Fruit fly (Drosophila melanogaster): ENCODE measurements around the gene CG15021.

- no peak for TF ChIP-seq dmrt93B (GFP tag; optimal IDR thresholded peaks at IDR 0.05)
- TF ChIP-seq foxo (GFP tag; optimal IDR thresholded peaks at IDR 0.05): peak in 1 of 2 experiments; percentile 14
- no peak for TF ChIP-seq jim (GFP tag; optimal IDR thresholded peaks at IDR 0.05)
- no peak for TF ChIP-seq Dif (GFP tag; optimal IDR thresholded peaks at IDR 0.05; ENCODE audit: partially characterized antibody)
- no peak for TF ChIP-seq tai (GFP tag; optimal IDR thresholded peaks at IDR 0.05)
- TF ChIP-seq Hr78 (GFP tag; optimal IDR thresholded peaks at IDR 0.05): no peak
- no peak for TF ChIP-seq OdsH (GFP tag; optimal IDR thresholded peaks at IDR 0.05)
- TF ChIP-seq fru (GFP tag; optimal IDR thresholded peaks at IDR 0.05): no peak
- TF ChIP-seq Myc (optimal IDR thresholded peaks at IDR 0.05): no peak
- TF ChIP-seq HLH106 (tag; optimal IDR thresholded peaks at IDR 0.05): peak; percentile 6
- no peak for TF ChIP-seq usp (GFP tag; optimal IDR thresholded peaks at IDR 0.05)
- TF ChIP-seq psq (GFP tag; optimal IDR thresholded peaks at IDR 0.05): no peak
Observed at dm6 chr3L:4399905-4400304, 36.6 kb upstream of the CG15021 start.

All from whole organism, wandering third instar larva.